Worm (Caenorhabditis elegans) whole organism, young adult: ENCODE data around the gene cdf-1.
A peak's percentile ranks its signal among the peaks of the same experiment; 100 is the strongest.

ENCODE experiments used
- B0261.1 ChIP-seq: sonication (generic microtip); optimal IDR thresholded peaks from 2 replicates; lab custom pipeline; 2016; ENCODE audit warnings: mild to moderate bottlenecking, missing genetic modification characterization, moderate library complexity, missing compliant biosample characterization
- B0336.3 ChIP-seq: fragments of 200-800 bp; sonication (Bioruptor generic); IDR thresholded peaks from 2 replicates; pipeline ENCODE4 v1.3.6; 2022; ENCODE audit warnings: missing genetic modification characterization, missing compliant biosample characterization
- C06A6.2 ChIP-seq: fragments of 200-800 bp; sonication (Bioruptor generic); conservative IDR thresholded peaks from 2 replicates; pipeline ENCODE4 v1.3.6; 2022; ENCODE audit warnings: missing genetic modification characterization, missing compliant biosample characterization
- C17E4.6 ChIP-seq: fragments of 200-800 bp; sonication (Bioruptor generic); IDR thresholded peaks from 2 replicates; pipeline ENCODE4 v1.3.6; 2022; ENCODE audit warnings: missing genetic modification reagents, missing genetic modification characterization, missing compliant biosample characterization
- D2030.7 ChIP-seq: fragments of 200-800 bp; sonication (Bioruptor generic); IDR thresholded peaks from 2 replicates; pipeline ENCODE4 v1.3.6; 2022; ENCODE audit warnings: missing genetic modification reagents, missing genetic modification characterization, missing compliant biosample characterization
- F22D6.2 ChIP-seq: sonication (generic microtip); optimal IDR thresholded peaks from 2 replicates; lab custom pipeline; 2016; ENCODE audit warnings: mild to moderate bottlenecking, missing genetic modification characterization, missing compliant biosample characterization
- F33H1.4 ChIP-seq: fragments of 200-800 bp; sonication (Bioruptor generic); IDR thresholded peaks from 2 replicates; pipeline ENCODE4 v1.3.6; 2022; ENCODE audit warnings: missing genetic modification reagents, missing genetic modification characterization, missing compliant biosample characterization
- F39B2.1 ChIP-seq: fragments of 200-800 bp; sonication (Bioruptor generic); IDR thresholded peaks from 2 replicates; pipeline ENCODE4 v1.3.6; 2022; ENCODE audit warnings: missing genetic modification reagents, missing genetic modification characterization, missing compliant biosample characterization
- F55B11.4 ChIP-seq: sonication (generic microtip); optimal IDR thresholded peaks from 2 replicates; lab custom pipeline; 2016; ENCODE audit warnings: missing compliant biosample characterization, missing genetic modification characterization, borderline replicate concordance; ENCODE audit not compliant: insufficient read depth
- F57A8.1 ChIP-seq: fragments of 200-800 bp; sonication (Bioruptor generic); optimal IDR thresholded peaks from 2 replicates; lab custom pipeline; 2018; ENCODE audit warnings: mild to moderate bottlenecking, missing genetic modification characterization, moderate library complexity, missing compliant biosample characterization
- K12H6.12 ChIP-seq: fragments of 200-800 bp; sonication (Bioruptor generic); optimal IDR thresholded peaks from 2 replicates; lab custom pipeline; 2018; ENCODE audit warnings: mild to moderate bottlenecking, missing genetic modification characterization, missing compliant biosample characterization
- T26A5.8 ChIP-seq: sonication (generic microtip); optimal IDR thresholded peaks from 2 replicates; lab custom pipeline; 2016; ENCODE audit warnings: missing genetic modification characterization, missing compliant biosample characterization
- Y56A3A.18 ChIP-seq: fragments of 200-800 bp; sonication (Bioruptor generic); IDR thresholded peaks from 2 replicates; pipeline ENCODE4 v1.3.6; 2022; ENCODE audit warnings: missing genetic modification reagents, missing genetic modification characterization, missing compliant biosample characterization
- Y67H2A.10 ChIP-seq: fragments of 200-800 bp; sonication (Bioruptor generic); conservative IDR thresholded peaks from 2 replicates; pipeline ENCODE4 v1.3.6; 2022; ENCODE audit warnings: missing genetic modification reagents, missing genetic modification characterization, missing compliant biosample characterization
- Y79H2A.3 ChIP-seq: fragments of 200-800 bp; sonication (Bioruptor generic); conservative IDR thresholded peaks from 2 replicates; pipeline ENCODE4 v1.3.6; 2022; ENCODE audit warnings: missing genetic modification reagents, missing genetic modification characterization, missing compliant biosample characterization
- Y95B8A.8 ChIP-seq: fragments of 200-800 bp; sonication (Bioruptor generic); IDR thresholded peaks from 2 replicates; pipeline ENCODE4 v1.3.6; 2022; ENCODE audit warnings: missing genetic modification reagents, missing genetic modification characterization, missing compliant biosample characterization
- ama-1 ChIP-seq, 3 experiments: fragments of 150-350 bp in 1 of 3; sonication (generic microtip) in 2 of 3; optimal IDR thresholded peaks; 2 replicates each; lab custom pipeline; 2014 to 2018; ENCODE audit warnings: missing biosample characterization in 2 of 3, missing genetic modification characterization in 2 of 3, missing genetic modification reagents in 2 of 3
- atf-7 ChIP-seq: sonication (generic microtip); optimal IDR thresholded peaks from 2 replicates; lab custom pipeline; 2017; ENCODE audit warnings: mild to moderate bottlenecking, missing genetic modification characterization, missing compliant biosample characterization
- bed-2 ChIP-seq: fragments of 200-800 bp; sonication (Bioruptor generic); IDR thresholded peaks from 2 replicates; pipeline ENCODE4 v1.3.6; 2022; ENCODE audit warnings: missing genetic modification reagents, missing genetic modification characterization, missing compliant biosample characterization
- cebp-1 ChIP-seq, 2 experiments: fragments of 200-800 bp in 1 of 2; sonication (Bioruptor generic) in 1 of 2; sonication (generic microtip) in 1 of 2; IDR thresholded peaks in 1 of 2; optimal IDR thresholded peaks in 1 of 2; 2 replicates each; pipeline versions ENCODE4 v1.3.6 to Lab custom; 2017 to 2022; ENCODE audit warnings: missing compliant biosample characterization in 2 of 2, missing genetic modification characterization in 2 of 2, mild to moderate bottlenecking in 1 of 2, missing genetic modification reagents in 1 of 2, moderate library complexity in 1 of 2
- ceh-27 ChIP-seq: fragments of 200-800 bp; sonication (Bioruptor generic); optimal IDR thresholded peaks from 2 replicates; lab custom pipeline; 2018; ENCODE audit warnings: mild to moderate bottlenecking, missing genetic modification characterization, moderate library complexity, missing compliant biosample characterization
- ceh-58 ChIP-seq: fragments of 200-800 bp; sonication (Bioruptor generic); IDR thresholded peaks from 2 replicates; pipeline ENCODE4 v1.3.6; 2022; ENCODE audit warnings: missing genetic modification characterization, missing compliant biosample characterization
- dpff-1 ChIP-seq: sonication (generic microtip); optimal IDR thresholded peaks from 2 replicates; lab custom pipeline; 2017; ENCODE audit warnings: mild to moderate bottlenecking, missing genetic modification characterization, missing compliant biosample characterization
- egl-44 ChIP-seq: fragments of 200-800 bp; sonication (Bioruptor generic); IDR thresholded peaks from 2 replicates; pipeline ENCODE4 v1.3.6; 2022; ENCODE audit warnings: missing genetic modification reagents, missing genetic modification characterization, missing compliant biosample characterization
- egrh-3 ChIP-seq: fragments of 200-800 bp; sonication (Bioruptor generic); IDR thresholded peaks from 2 replicates; pipeline ENCODE4 v1.3.6; 2022; ENCODE audit warnings: missing genetic modification reagents, missing genetic modification characterization, missing compliant biosample characterization
- hsf-1 ChIP-seq: fragments of 200-800 bp; sonication (Bioruptor generic); IDR thresholded peaks from 2 replicates; pipeline ENCODE4 v1.3.6; 2022; ENCODE audit warnings: missing genetic modification reagents, missing genetic modification characterization, missing compliant biosample characterization
- let-526 ChIP-seq: fragments of 200-800 bp; sonication (Bioruptor generic); IDR thresholded peaks from 2 replicates; pipeline ENCODE4 v1.3.6; 2022; ENCODE audit warnings: missing genetic modification reagents, missing genetic modification characterization, missing compliant biosample characterization
- lin-35 ChIP-seq, 3 experiments: fragments of 150-350 bp in 2 of 3; sonication (generic microtip) in 1 of 3; optimal IDR thresholded peaks; 2 replicates each; lab custom pipeline; 2014 to 2018; ENCODE audit warnings: missing biosample characterization in 3 of 3, missing genetic modification characterization in 3 of 3, missing genetic modification reagents in 3 of 3
- lsl-1 ChIP-seq: fragments of 200-800 bp; sonication (Bioruptor generic); optimal IDR thresholded peaks from 2 replicates; lab custom pipeline; 2018; ENCODE audit warnings: mild to moderate bottlenecking, missing genetic modification characterization, moderate library complexity, missing compliant biosample characterization
- madf-3 ChIP-seq: fragments of 200-800 bp; sonication (Bioruptor generic); IDR thresholded peaks from 2 replicates; pipeline ENCODE4 v1.3.6; 2022; ENCODE audit warnings: missing genetic modification reagents, missing genetic modification characterization, missing compliant biosample characterization
- mxl-1 ChIP-seq: sonication (generic microtip); optimal IDR thresholded peaks from 2 replicates; lab custom pipeline; 2016; ENCODE audit warnings: missing genetic modification characterization, missing compliant biosample characterization
- nfyb-1 ChIP-seq: fragments of 200-800 bp; sonication (Bioruptor generic); IDR thresholded peaks from 2 replicates; pipeline ENCODE4 v1.3.6; 2022; ENCODE audit warnings: missing genetic modification reagents, missing genetic modification characterization, missing compliant biosample characterization
- nhr-27 ChIP-seq: fragments of 200-800 bp; sonication (Bioruptor generic); optimal IDR thresholded peaks from 2 replicates; lab custom pipeline; 2018; ENCODE audit warnings: mild to moderate bottlenecking, missing genetic modification characterization, moderate library complexity, missing compliant biosample characterization
- nhr-80 ChIP-seq: sonication (generic microtip); optimal IDR thresholded peaks from 2 replicates; lab custom pipeline; 2016; ENCODE audit warnings: missing genetic modification characterization, missing compliant biosample characterization
- pha-4 ChIP-seq: fragments of 150-350 bp; sonication (generic microtip); optimal IDR thresholded peaks from 2 replicates; lab custom pipeline; 2014; ENCODE audit warnings: missing biosample characterization, missing genetic modification reagents, missing genetic modification characterization
- unc-62 ChIP-seq: fragments of 150-350 bp; optimal IDR thresholded peaks from 2 replicates; lab custom pipeline; 2014; ENCODE audit warnings: missing biosample characterization, missing genetic modification reagents, missing genetic modification characterization
- xnd-1 ChIP-seq: sonication (generic microtip); optimal IDR thresholded peaks from 2 replicates; lab custom pipeline; 2016; ENCODE audit warnings: missing genotype, missing genetic modification reagents, missing genetic modification characterization, missing compliant biosample characterization
- ztf-26 ChIP-seq: sonication (generic microtip); optimal IDR thresholded peaks from 2 replicates; lab custom pipeline; 2017; ENCODE audit warnings: missing genetic modification characterization, missing compliant biosample characterization

cdf-1 gene

DNA sequence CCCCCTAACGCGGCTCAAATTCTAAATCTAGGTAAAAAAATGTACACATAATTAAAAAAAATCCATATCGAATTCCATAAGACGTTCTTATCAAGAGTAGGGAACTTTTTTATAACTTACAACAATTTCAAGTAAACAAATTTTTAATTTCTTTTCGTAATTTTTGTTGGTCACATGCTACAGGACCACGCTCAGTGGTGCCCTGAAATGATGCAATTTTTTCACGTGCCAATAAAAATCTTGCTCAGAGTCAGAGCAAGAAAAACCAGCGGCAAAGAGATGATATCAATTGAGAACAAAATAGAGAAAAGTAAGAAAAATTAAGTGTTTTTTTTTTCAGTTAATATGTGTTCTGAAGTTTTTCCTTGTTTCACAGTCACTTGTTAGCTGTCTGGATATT is 27.0 kb upstream of the cdf-1 start:
- TF ChIP-seq madf-3 (GFP tag; lab: Robert Waterston, UW) (no peak), Y79H2A.3 (no peak), unc-62 (GFP tag; lab: Kevin White, UChicago) (no peak), ztf-26 (tag; lab: Kevin White, UChicago) (no peak), mxl-1 (tag; lab: Kevin White, UChicago) (no peak), Y95B8A.8 (GFP tag; lab: Robert Waterston, UW) (no peak), F33H1.4 (GFP tag; lab: Robert Waterston, UW) (no peak), ceh-58 (GFP tag; lab: Robert Waterston, UW) (no peak), T26A5.8 (tag; lab: Kevin White, UChicago) (no peak), C17E4.6 (no peak), F57A8.1 (GFP tag; lab: Kevin White, UChicago) (no peak), Y56A3A.18 (GFP tag; lab: Robert Waterston, UW) (no peak)

DNA sequence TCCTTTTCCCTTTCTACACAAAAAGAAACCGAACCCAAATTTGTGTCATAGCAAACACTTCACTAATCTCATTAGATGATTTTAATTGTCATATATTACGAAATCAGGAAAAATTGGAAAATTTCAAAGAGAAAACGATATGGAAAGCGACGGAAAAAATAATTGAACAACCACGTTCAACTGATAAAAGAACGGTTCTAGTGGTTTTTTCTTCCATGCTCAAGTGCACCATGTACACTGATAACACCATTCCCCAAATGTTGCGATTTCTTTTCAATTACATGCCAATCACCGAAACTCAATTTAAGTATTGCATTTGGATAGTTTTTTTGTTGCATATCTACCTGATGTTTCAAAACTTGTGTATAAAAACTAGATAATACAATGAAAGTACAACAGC is 25.6 kb upstream of the cdf-1 start:
- TF ChIP-seq pha-4 (tag; lab: Kevin White, UChicago) (no peak), Y79H2A.3 (no peak), bed-2 (GFP tag; lab: Robert Waterston, UW) (no peak), mxl-1 (tag; lab: Kevin White, UChicago) (no peak), F55B11.4 (tag; lab: Kevin White, UChicago) (no peak), ceh-27 (GFP tag; lab: Kevin White, UChicago) (no peak), B0261.1 (no peak), atf-7 (tag; lab: Kevin White, UChicago) (no peak), ama-1 (optimal IDR thresholded peaks at IDR 0.05; lab: Kevin White, UChicago) (no peak), ama-1 (GFP tag; optimal IDR thresholded peaks at IDR 0.05; lab: Kevin White, UChicago) (no peak), xnd-1 (tag; lab: Kevin White, UChicago) (no peak), nhr-80 (tag; lab: Kevin White, UChicago) (peak; percentile 90), F39B2.1 (GFP tag; lab: Robert Waterston, UW) (no peak), B0336.3 (GFP tag; lab: Robert Waterston, UW) (no peak), cebp-1 (GFP tag; IDR thresholded peaks at IDR 0.05; lab: Robert Waterston, UW) (peak; percentile 42; the same call in 1 of the 2 replicates), cebp-1 (tag; optimal IDR thresholded peaks at IDR 0.05; lab: Kevin White, UChicago) (peak; percentile 69), dpff-1 (no peak), unc-62 (GFP tag; lab: Kevin White, UChicago) (peak; percentile 75), Y67H2A.10 (GFP tag; lab: Robert Waterston, UW) (no peak), egrh-3 (no peak), nhr-27 (tag; lab: Kevin White, UChicago) (no peak), K12H6.12 (tag; lab: Kevin White, UChicago) (no peak), let-526 (GFP tag; lab: Robert Waterston, UW) (no peak), nfyb-1 (GFP tag; lab: Robert Waterston, UW) (0 out of 2 replicates have a peak, but pooled peaks have one; percentile 16), F22D6.2 (tag; lab: Kevin White, UChicago) (no peak), egl-44 (GFP tag; lab: Robert Waterston, UW) (no peak), D2030.7 (GFP tag; lab: Robert Waterston, UW) (no peak), C06A6.2 (no peak), lin-35 (GFP tag; optimal IDR thresholded peaks at IDR 0.05; lab: Kevin White, UChicago) (no peak), lsl-1 (GFP tag; lab: Kevin White, UChicago) (no peak), hsf-1 (GFP tag; lab: Robert Waterston, UW) (no peak)
- TF ChIP-seq, all 124 proteins: peak for 4
